Worm (Caenorhabditis elegans) whole organism, young adult: ENCODE results near the gene Y62F5A.9.

Source experiments
- B0035.1 ChIP-seq: sonication (generic microtip); optimal IDR thresholded peaks from 2 replicates; lab custom pipeline; 2016; ENCODE audit warnings: missing genetic modification characterization, mild to moderate bottlenecking, missing compliant biosample characterization, missing genotype, missing genetic modification reagents
- F10E7.11 ChIP-seq: sonication (generic microtip); optimal IDR thresholded peaks from 2 replicates; lab custom pipeline; 2017; ENCODE audit warnings: mild to moderate bottlenecking, missing genetic modification characterization, moderate library complexity, missing compliant biosample characterization
- F22D6.2 ChIP-seq: sonication (generic microtip); optimal IDR thresholded peaks from 2 replicates; lab custom pipeline; 2016; ENCODE audit warnings: mild to moderate bottlenecking, missing genetic modification characterization, missing compliant biosample characterization
- F23B12.7 ChIP-seq: sonication (generic microtip); optimal IDR thresholded peaks from 2 replicates; lab custom pipeline; 2017; ENCODE audit warnings: missing genetic modification characterization, mild to moderate bottlenecking, missing compliant biosample characterization, antibody characterized with exemption, moderate library complexity; ENCODE audit not compliant: insufficient read depth
- F33H1.4 ChIP-seq: fragments of 200-800 bp; sonication (Bioruptor generic); IDR thresholded peaks from 2 replicates; pipeline ENCODE4 v1.3.6; 2022; ENCODE audit warnings: missing genetic modification reagents, missing genetic modification characterization, missing compliant biosample characterization
- F49E8.2 ChIP-seq: sonication (generic microtip); optimal IDR thresholded peaks from 3 replicates; lab custom pipeline; 2017; ENCODE audit warnings: missing genetic modification characterization, mild to moderate bottlenecking, missing compliant biosample characterization, antibody characterized with exemption, moderate library complexity; ENCODE audit not compliant: insufficient read depth
- F55B11.4 ChIP-seq: sonication (generic microtip); optimal IDR thresholded peaks from 2 replicates; lab custom pipeline; 2016; ENCODE audit warnings: missing compliant biosample characterization, missing genetic modification characterization, borderline replicate concordance; ENCODE audit not compliant: insufficient read depth
- F57C9.4 ChIP-seq: sonication (generic microtip); optimal IDR thresholded peaks from 2 replicates; lab custom pipeline; 2017; ENCODE audit warnings: mild to moderate bottlenecking, missing genetic modification characterization, missing compliant biosample characterization
- K12H6.12 ChIP-seq: fragments of 200-800 bp; sonication (Bioruptor generic); optimal IDR thresholded peaks from 2 replicates; lab custom pipeline; 2018; ENCODE audit warnings: mild to moderate bottlenecking, missing genetic modification characterization, missing compliant biosample characterization
- Y95B8A.8 ChIP-seq: fragments of 200-800 bp; sonication (Bioruptor generic); IDR thresholded peaks from 2 replicates; pipeline ENCODE4 v1.3.6; 2022; ENCODE audit warnings: missing genetic modification reagents, missing genetic modification characterization, missing compliant biosample characterization
- ZK185.1 ChIP-seq: sonication (generic microtip); optimal IDR thresholded peaks from 2 replicates; lab custom pipeline; 2016; ENCODE audit warnings: mild to moderate bottlenecking, missing genetic modification characterization, missing compliant biosample characterization; ENCODE audit not compliant: poor library complexity, severe bottlenecking
- akir-1 ChIP-seq: fragments of 200-800 bp; sonication (Bioruptor generic); optimal IDR thresholded peaks from 2 replicates; lab custom pipeline; 2018; ENCODE audit warnings: mild to moderate bottlenecking, missing genetic modification characterization, moderate library complexity, missing compliant biosample characterization
- aptf-2 ChIP-seq: fragments of 200-800 bp; sonication (Bioruptor generic); conservative IDR thresholded peaks from 2 replicates; pipeline ENCODE4 v1.3.6; 2022; ENCODE audit warnings: missing genetic modification reagents, missing genetic modification characterization, missing compliant biosample characterization
- attf-3 ChIP-seq: fragments of 200-800 bp; sonication (Bioruptor generic); conservative IDR thresholded peaks from 2 replicates; pipeline ENCODE4 v1.3.6; 2022; ENCODE audit warnings: missing genetic modification reagents, missing genetic modification characterization, missing compliant biosample characterization
- attf-5 ChIP-seq: fragments of 200-800 bp; sonication (Bioruptor generic); optimal IDR thresholded peaks from 2 replicates; lab custom pipeline; 2018; ENCODE audit warnings: mild to moderate bottlenecking, missing genetic modification characterization, missing compliant biosample characterization
- bed-1 ChIP-seq: fragments of 200-800 bp; sonication (Bioruptor generic); IDR thresholded peaks from 2 replicates; pipeline ENCODE4 v1.3.6; 2022; ENCODE audit warnings: missing genetic modification reagents, missing genetic modification characterization, missing compliant biosample characterization
- bed-2 ChIP-seq: fragments of 200-800 bp; sonication (Bioruptor generic); IDR thresholded peaks from 2 replicates; pipeline ENCODE4 v1.3.6; 2022; ENCODE audit warnings: missing genetic modification reagents, missing genetic modification characterization, missing compliant biosample characterization
- ccch-3 ChIP-seq: fragments of 200-800 bp; sonication (Bioruptor generic); optimal IDR thresholded peaks from 2 replicates; lab custom pipeline; 2018; ENCODE audit warnings: mild to moderate bottlenecking, missing genetic modification characterization, missing compliant biosample characterization
- ceh-40 ChIP-seq: fragments of 200-800 bp; sonication (Bioruptor generic); IDR thresholded peaks from 2 replicates; pipeline ENCODE4 v1.3.6; 2022; ENCODE audit warnings: missing genetic modification characterization, missing compliant biosample characterization
- ceh-58 ChIP-seq: fragments of 200-800 bp; sonication (Bioruptor generic); IDR thresholded peaks from 2 replicates; pipeline ENCODE4 v1.3.6; 2022; ENCODE audit warnings: missing genetic modification characterization, missing compliant biosample characterization
- ceh-79 ChIP-seq: sonication (generic microtip); optimal IDR thresholded peaks from 2 replicates; lab custom pipeline; 2017; ENCODE audit warnings: mild to moderate bottlenecking, missing genetic modification characterization, missing compliant biosample characterization
- chd-7 ChIP-seq: sonication (generic microtip); optimal IDR thresholded peaks from 2 replicates; lab custom pipeline; 2016; ENCODE audit warnings: mild to moderate bottlenecking, missing genetic modification characterization, moderate library complexity, missing compliant biosample characterization
- dox-1 ChIP-seq: fragments of 200-800 bp; sonication (Bioruptor generic); IDR thresholded peaks from 2 replicates; pipeline ENCODE4 v1.3.6; 2022; ENCODE audit warnings: missing genetic modification reagents, missing genetic modification characterization, missing compliant biosample characterization
- dpl-1 ChIP-seq: fragments of 150-350 bp; optimal IDR thresholded peaks from 2 replicates; lab custom pipeline; 2014; ENCODE audit warnings: missing biosample characterization, missing genetic modification reagents, missing genetic modification characterization
- ekl-4 ChIP-seq: fragments of 200-800 bp; sonication (Bioruptor generic); IDR thresholded peaks from 2 replicates; pipeline ENCODE4 v1.3.6; 2022; ENCODE audit warnings: missing genetic modification reagents, missing genetic modification characterization, missing compliant biosample characterization
- fkh-3 ChIP-seq: sonication (generic microtip); optimal IDR thresholded peaks from 2 replicates; lab custom pipeline; 2016; ENCODE audit warnings: mild to moderate bottlenecking, missing genetic modification characterization, missing compliant biosample characterization
- gei-17 ChIP-seq: fragments of 200-800 bp; sonication (Bioruptor generic); optimal IDR thresholded peaks from 2 replicates; lab custom pipeline; 2018; ENCODE audit warnings: mild to moderate bottlenecking, missing genetic modification characterization, missing compliant biosample characterization
- hsf-1 ChIP-seq: fragments of 200-800 bp; sonication (Bioruptor generic); IDR thresholded peaks from 2 replicates; pipeline ENCODE4 v1.3.6; 2022; ENCODE audit warnings: missing genetic modification reagents, missing genetic modification characterization, missing compliant biosample characterization
- lag-1 ChIP-seq: fragments of 200-800 bp; sonication (Bioruptor generic); IDR thresholded peaks from 2 replicates; pipeline ENCODE4 v1.3.6; 2022; ENCODE audit warnings: missing genetic modification reagents, missing genetic modification characterization, missing compliant biosample characterization
- madf-10 ChIP-seq: sonication (generic microtip); optimal IDR thresholded peaks from 2 replicates; lab custom pipeline; 2016; ENCODE audit warnings: mild to moderate bottlenecking, missing genetic modification characterization, missing compliant biosample characterization
- madf-8 ChIP-seq: fragments of 200-800 bp; sonication (Bioruptor generic); conservative IDR thresholded peaks from 2 replicates; pipeline ENCODE4 v1.3.6; 2022; ENCODE audit warnings: missing genetic modification reagents, missing genetic modification characterization, missing compliant biosample characterization
- mel-28 ChIP-seq: sonication (generic microtip); optimal IDR thresholded peaks from 2 replicates; lab custom pipeline; 2016; ENCODE audit warnings: borderline replicate concordance, mild to moderate bottlenecking, missing genetic modification characterization, missing compliant biosample characterization
- mxl-1 ChIP-seq: sonication (generic microtip); optimal IDR thresholded peaks from 2 replicates; lab custom pipeline; 2016; ENCODE audit warnings: missing genetic modification characterization, missing compliant biosample characterization
- nfya-2 ChIP-seq: fragments of 200-800 bp; sonication (Bioruptor generic); IDR thresholded peaks from 2 replicates; pipeline ENCODE4 v1.3.6; 2022; ENCODE audit warnings: missing genetic modification reagents, missing genetic modification characterization, missing compliant biosample characterization
- nfyb-1 ChIP-seq: fragments of 200-800 bp; sonication (Bioruptor generic); IDR thresholded peaks from 2 replicates; pipeline ENCODE4 v1.3.6; 2022; ENCODE audit warnings: missing genetic modification reagents, missing genetic modification characterization, missing compliant biosample characterization
- nhr-120 ChIP-seq: fragments of 200-800 bp; sonication (Bioruptor generic); IDR thresholded peaks from 2 replicates; pipeline ENCODE4 v1.3.6; 2022; ENCODE audit warnings: missing genetic modification characterization, missing compliant biosample characterization
- nhr-27 ChIP-seq: fragments of 200-800 bp; sonication (Bioruptor generic); optimal IDR thresholded peaks from 2 replicates; lab custom pipeline; 2018; ENCODE audit warnings: mild to moderate bottlenecking, missing genetic modification characterization, moderate library complexity, missing compliant biosample characterization
- pha-4 ChIP-seq: fragments of 150-350 bp; sonication (generic microtip); optimal IDR thresholded peaks from 2 replicates; lab custom pipeline; 2014; ENCODE audit warnings: missing biosample characterization, missing genetic modification reagents, missing genetic modification characterization
- rpc-1 ChIP-seq, 2 experiments: fragments of 150-350 bp in 1 of 2; sonication (generic microtip) in 1 of 2; optimal IDR thresholded peaks; 2 replicates each; lab custom pipeline; 2014 to 2018; ENCODE audit warnings: missing biosample characterization in 1 of 2, missing genetic modification characterization in 1 of 2, missing genetic modification reagents in 1 of 2, missing genotype in 1 of 2
- sdz-38 ChIP-seq: sonication (generic microtip); optimal IDR thresholded peaks from 2 replicates; lab custom pipeline; 2016; ENCODE audit warnings: missing genotype, missing genetic modification characterization, missing compliant biosample characterization
- sea-2 ChIP-seq: fragments of 200-800 bp; sonication (Bioruptor generic); IDR thresholded peaks from 2 replicates; pipeline ENCODE4 v1.3.6; 2022; ENCODE audit warnings: missing genetic modification characterization, missing compliant biosample characterization
- snpc-1.3 ChIP-seq: sonication (generic microtip); optimal IDR thresholded peaks from 2 replicates; lab custom pipeline; 2017; ENCODE audit warnings: missing genetic modification characterization, mild to moderate bottlenecking, missing compliant biosample characterization, antibody characterized with exemption, moderate library complexity, missing genotype, missing genetic modification reagents; ENCODE audit not compliant: insufficient read depth
- sptf-2 ChIP-seq: fragments of 200-800 bp; sonication (Bioruptor generic); optimal IDR thresholded peaks from 2 replicates; lab custom pipeline; 2018; ENCODE audit warnings: mild to moderate bottlenecking, missing genetic modification characterization, missing compliant biosample characterization
- zim-3 ChIP-seq: sonication (generic microtip); optimal IDR thresholded peaks from 2 replicates; lab custom pipeline; 2017; ENCODE audit warnings: mild to moderate bottlenecking, missing genetic modification characterization, moderate library complexity, missing compliant biosample characterization
- ztf-22 ChIP-seq: fragments of 200-800 bp; sonication (Bioruptor generic); optimal IDR thresholded peaks from 2 replicates; lab custom pipeline; 2018; ENCODE audit warnings: mild to moderate bottlenecking, missing genetic modification characterization, moderate library complexity, missing compliant biosample characterization
- ztf-25 ChIP-seq: fragments of 200-800 bp; sonication (Bioruptor generic); IDR thresholded peaks from 2 replicates; pipeline ENCODE4 v1.3.6; 2022; ENCODE audit warnings: missing genetic modification reagents, missing genetic modification characterization, missing compliant biosample characterization
- ztf-26 ChIP-seq: sonication (generic microtip); optimal IDR thresholded peaks from 2 replicates; lab custom pipeline; 2017; ENCODE audit warnings: missing genetic modification characterization, missing compliant biosample characterization
- ztf-3 ChIP-seq: fragments of 200-800 bp; sonication (Bioruptor generic); optimal IDR thresholded peaks from 2 replicates; lab custom pipeline; 2018; ENCODE audit warnings: mild to moderate bottlenecking, missing genetic modification characterization, missing compliant biosample characterization
- ztf-6 ChIP-seq: fragments of 200-800 bp; sonication (Bioruptor generic); IDR thresholded peaks from 2 replicates; pipeline ENCODE4 v1.3.6; 2022; ENCODE audit warnings: missing genetic modification reagents, missing genetic modification characterization, missing compliant biosample characterization

Gene Y62F5A.9

ce11 chrII:11537115-11537514 lies 1.5 kb downstream of the Y62F5A.9 start (continued):
- peak; percentile 81; the same call in 1 of the 2 replicates for TF ChIP-seq Y95B8A.8
- peak; percentile 81; the same call in 1 of the 2 replicates for TF ChIP-seq bed-2 (GFP tag; lab: Robert Waterston, UW)
- no peak for TF ChIP-seq attf-5 (GFP tag; lab: Kevin White, UChicago)
- TF ChIP-seq ekl-4 (GFP tag; lab: Robert Waterston, UW), result peak; percentile 64
- no peak for TF ChIP-seq lag-1 (GFP tag; lab: Robert Waterston, UW)
- no peak for TF ChIP-seq sptf-2
- TF ChIP-seq F55B11.4 (tag; lab: Kevin White, UChicago), result no peak
- no peak for TF ChIP-seq F57C9.4 (tag; lab: Kevin White, UChicago)
- no peak for TF ChIP-seq rpc-1 (optimal IDR thresholded peaks at IDR 0.05; lab: Kevin White, UChicago)
- TF ChIP-seq rpc-1 (tag; optimal IDR thresholded peaks at IDR 0.05; lab: Kevin White, UChicago), result no peak
- no peak for TF ChIP-seq zim-3 (tag; lab: Kevin White, UChicago)
- no peak for TF ChIP-seq ZK185.1 (tag; lab: Kevin White, UChicago)
- TF ChIP-seq B0035.1 (tag; lab: Kevin White, UChicago), result no peak
- no peak for TF ChIP-seq F49E8.2 (tag; lab: Kevin White, UChicago)
- TF ChIP-seq F23B12.7 (tag; lab: Kevin White, UChicago), result no peak
- TF ChIP-seq hsf-1 (GFP tag; lab: Robert Waterston, UW), result peak; percentile 90
- TF ChIP-seq F33H1.4 (GFP tag; lab: Robert Waterston, UW), result peak; percentile 79
- TF ChIP-seq sdz-38 (tag; lab: Kevin White, UChicago), result no peak
- no peak for TF ChIP-seq gei-17 (GFP tag; lab: Kevin White, UChicago)
- TF ChIP-seq ztf-22, result no peak
- no peak for TF ChIP-seq F10E7.11 (tag; lab: Kevin White, UChicago)
- peak; percentile 98 for TF ChIP-seq madf-8
- TF ChIP-seq pha-4 (tag; lab: Kevin White, UChicago), result no peak
- TF ChIP-seq madf-10 (tag; lab: Kevin White, UChicago), result no peak
- TF ChIP-seq sea-2 (GFP tag; lab: Robert Waterston, UW), result no peak
- TF ChIP-seq ceh-79 (tag; lab: Kevin White, UChicago), result no peak
- no peak for TF ChIP-seq snpc-1.3 (tag; lab: Kevin White, UChicago)
- TF ChIP-seq dpl-1, result peak; percentile 88
- TF ChIP-seq chd-7 (tag; lab: Kevin White, UChicago), result no peak
- peak; percentile 92 for TF ChIP-seq dox-1
- TF ChIP-seq nfya-2 (GFP tag; lab: Robert Waterston, UW), result no peak
- no peak for TF ChIP-seq nhr-27 (tag; lab: Kevin White, UChicago)
- TF ChIP-seq fkh-3 (tag; lab: Kevin White, UChicago), result no peak
- TF ChIP-seq akir-1, result no peak
- no peak for TF ChIP-seq ceh-40
- no peak for TF ChIP-seq bed-1 (GFP tag; lab: Robert Waterston, UW)
- TF ChIP-seq nfyb-1 (GFP tag; lab: Robert Waterston, UW), result no peak
- no peak for TF ChIP-seq ztf-6 (GFP tag; lab: Robert Waterston, UW)
- no peak for TF ChIP-seq ztf-25 (GFP tag; lab: Robert Waterston, UW)
- no peak for TF ChIP-seq nhr-120 (GFP tag; lab: Robert Waterston, UW)
- TF ChIP-seq K12H6.12, result no peak
- TF ChIP-seq mxl-1 (tag; lab: Kevin White, UChicago), result no peak
- TF ChIP-seq ceh-58 (GFP tag; lab: Robert Waterston, UW), result 0 out of 2 replicates have a peak, but pooled peaks have one; percentile 20
- no peak for TF ChIP-seq ztf-3 (GFP tag; lab: Kevin White, UChicago)
- no peak for TF ChIP-seq ccch-3 (GFP tag; lab: Kevin White, UChicago)
- 0 out of 2 replicates have a peak, but pooled peaks have one; percentile 38 for TF ChIP-seq attf-3 (GFP tag; lab: Robert Waterston, UW)
- TF ChIP-seq mel-28 (tag; lab: Kevin White, UChicago), result no peak
- TF ChIP-seq F22D6.2 (tag; lab: Kevin White, UChicago), result no peak
- TF ChIP-seq ztf-26 (tag; lab: Kevin White, UChicago), result no peak
- TF ChIP-seq aptf-2 (GFP tag; lab: Robert Waterston, UW), result peak; percentile 85
